Fruit fly (Drosophila melanogaster) whole organism, embryonic: ENCODE data around the gene CG15717.

Experiments
- Asciz ChIP-seq: fragments of 200-800 bp; sonication (Bioruptor generic); optimal IDR thresholded peaks from 2 replicates; lab custom pipeline; 2017; ENCODE audit warnings: missing biosample characterization, mild to moderate bottlenecking, missing genetic modification characterization, missing genetic modification reagents
- C15 ChIP-seq: fragments of 200-800 bp; sonication (Bioruptor generic); IDR thresholded peaks from 3 replicates; pipeline ENCODE4 v1.3.6; 2022; ENCODE audit warnings: missing biosample characterization, missing genetic modification characterization
- CG10431 ChIP-seq: fragments of 200-800 bp; sonication (Bioruptor generic); optimal IDR thresholded peaks from 3 replicates; lab custom pipeline; 2018; ENCODE audit warnings: missing biosample characterization, mild to moderate bottlenecking, missing genetic modification characterization
- CG10979 ChIP-seq: fragments of 200-800 bp; sonication (Bioruptor generic); optimal IDR thresholded peaks from 2 replicates; lab custom pipeline; 2018; ENCODE audit warnings: missing biosample characterization, mild to moderate bottlenecking, missing genetic modification characterization, moderate library complexity
- CG13287 ChIP-seq: fragments of 200-800 bp; sonication (Bioruptor generic); IDR thresholded peaks from 2 replicates; pipeline ENCODE4 v1.3.6; 2022; ENCODE audit warnings: missing biosample characterization, missing genetic modification characterization; ENCODE audit not compliant: partially characterized antibody
- CG14860 ChIP-seq: fragments of 200-800 bp; sonication (Bioruptor generic); IDR thresholded peaks from 3 replicates; pipeline ENCODE4 v1.3.6; 2022; ENCODE audit warnings: missing biosample characterization, missing genetic modification characterization; ENCODE audit not compliant: partially characterized antibody
- CG15601 ChIP-seq: fragments of 200-800 bp; sonication (Bioruptor generic); optimal IDR thresholded peaks from 3 replicates; lab custom pipeline; 2019; ENCODE audit warnings: missing biosample characterization, mild to moderate bottlenecking, missing genetic modification characterization, moderate library complexity
- CG17829 ChIP-seq: fragments of 200-800 bp; optimal IDR thresholded peaks from 2 replicates; lab custom pipeline; 2019; ENCODE audit warnings: missing biosample characterization, mild to moderate bottlenecking, missing genetic modification characterization, moderate library complexity
- CG2712 ChIP-seq: fragments of 200-800 bp; optimal IDR thresholded peaks from 3 replicates; lab custom pipeline; 2019; ENCODE audit warnings: missing biosample characterization, mild to moderate bottlenecking, missing genetic modification characterization, moderate library complexity
- CG3407 ChIP-seq: fragments of 200-800 bp; sonication (Bioruptor generic); optimal IDR thresholded peaks from 2 replicates; lab custom pipeline; 2018; ENCODE audit warnings: missing biosample characterization, mild to moderate bottlenecking, missing genetic modification characterization
- CG42726 ChIP-seq: fragments of 200-800 bp; sonication (Bioruptor generic); IDR thresholded peaks from 2 replicates; pipeline ENCODE4 v1.3.6; 2022; ENCODE audit warnings: missing biosample characterization, missing genetic modification characterization; ENCODE audit not compliant: partially characterized antibody
- CG43689 ChIP-seq: fragments of 200-800 bp; sonication (Bioruptor generic); IDR thresholded peaks from 2 replicates; pipeline ENCODE4 v1.3.6; 2022; ENCODE audit warnings: missing biosample characterization, missing genetic modification characterization
- CG4424 ChIP-seq: fragments of 200-800 bp; sonication (Bioruptor generic); optimal IDR thresholded peaks from 3 replicates; lab custom pipeline; 2016; ENCODE audit warnings: missing biosample characterization, missing genetic modification characterization
- CG6765 ChIP-seq: fragments of 200-800 bp; sonication (Bioruptor generic); optimal IDR thresholded peaks from 3 replicates; lab custom pipeline; 2017; ENCODE audit warnings: missing biosample characterization, mild to moderate bottlenecking, missing genetic modification characterization
- CG8944 ChIP-seq: fragments of 200-800 bp; sonication (Bioruptor generic); optimal IDR thresholded peaks from 3 replicates; lab custom pipeline; 2016; ENCODE audit warnings: missing biosample characterization, missing genetic modification characterization
- CG9215 ChIP-seq: fragments of 200-800 bp; sonication (Bioruptor generic); IDR thresholded peaks from 2 replicates; pipeline ENCODE4 v1.3.6; 2022; ENCODE audit warnings: missing biosample characterization, missing genetic modification characterization
- CG9817 ChIP-seq: fragments of 200-800 bp; sonication (Bioruptor generic); optimal IDR thresholded peaks from 2 replicates; lab custom pipeline; 2018; ENCODE audit warnings: missing biosample characterization, mild to moderate bottlenecking, missing genetic modification characterization, moderate library complexity
- Deaf1 ChIP-seq: fragments of 200-800 bp; optimal IDR thresholded peaks from 3 replicates; lab custom pipeline; 2019; ENCODE audit warnings: missing biosample characterization, mild to moderate bottlenecking, missing genetic modification characterization, moderate library complexity
- Dfd ChIP-seq, 2 experiments: fragments of >200 bp; optimal IDR thresholded peaks; 2 replicates each; lab custom pipeline; 2017; ENCODE audit warnings: missing biosample characterization in 2 of 2, missing genetic modification characterization in 2 of 2
- Elba2 ChIP-seq: fragments of 200-800 bp; sonication (Bioruptor generic); optimal IDR thresholded peaks from 3 replicates; lab custom pipeline; 2016; ENCODE audit warnings: missing biosample characterization, missing genetic modification characterization
- Gug ChIP-seq: fragments of 200-800 bp; sonication (Bioruptor generic); IDR thresholded peaks from 4 replicates; pipeline ENCODE4 v1.3.6; 2022; ENCODE audit warnings: missing biosample characterization, missing genetic modification characterization
- HLH4C ChIP-seq: fragments of 200-800 bp; sonication (Bioruptor generic); IDR thresholded peaks from 3 replicates; pipeline ENCODE4 v1.3.6; 2022; ENCODE audit warnings: missing biosample characterization, missing genetic modification characterization; ENCODE audit not compliant: partially characterized antibody
- MESR4 ChIP-seq: fragments of 200-800 bp; sonication (Bioruptor generic); optimal IDR thresholded peaks from 2 replicates; lab custom pipeline; 2018; ENCODE audit warnings: missing biosample characterization, mild to moderate bottlenecking, missing genetic modification characterization, moderate library complexity
- Med ChIP-seq: fragments of 200-800 bp; sonication (Bioruptor generic); peaks from one replicate; lab custom pipeline; 2016; ENCODE audit warnings: missing biosample characterization, missing genetic modification characterization, mild to moderate bottlenecking, inconsistent platforms, moderate library complexity
- Nf-YC ChIP-seq: fragments of 200-800 bp; optimal IDR thresholded peaks from 3 replicates; lab custom pipeline; 2019; ENCODE audit warnings: missing biosample characterization, mild to moderate bottlenecking, missing genetic modification characterization, moderate library complexity
- Optix ChIP-seq: fragments of 200-800 bp; sonication (Bioruptor generic); IDR thresholded peaks from 3 replicates; pipeline ENCODE4 v1.3.6; 2022; ENCODE audit warnings: missing biosample characterization, missing genetic modification characterization
- PHDP ChIP-seq: fragments of 200-800 bp; sonication (Bioruptor generic); optimal IDR thresholded peaks from 3 replicates; lab custom pipeline; 2018; ENCODE audit warnings: missing biosample characterization, mild to moderate bottlenecking, missing genetic modification characterization, moderate library complexity
- Pdp1 ChIP-seq, 2 experiments: fragments of 200-800 bp; sonication (Bioruptor generic); optimal IDR thresholded peaks; 3 replicates each; lab custom pipeline; 2016; ENCODE audit warnings: missing biosample characterization in 2 of 2, missing genetic modification characterization in 2 of 2, mild to moderate bottlenecking in 1 of 2, moderate library complexity in 1 of 2
- TFAM ChIP-seq: fragments of 200-800 bp; sonication (Bioruptor generic); optimal IDR thresholded peaks from 2 replicates; lab custom pipeline; 2017; ENCODE audit warnings: missing biosample characterization, missing genetic modification characterization, inconsistent platforms
- Xrp1 ChIP-seq: fragments of 200-800 bp; sonication (Bioruptor generic); IDR thresholded peaks from 2 replicates; pipeline ENCODE4 v1.3.6; 2022; ENCODE audit warnings: missing biosample characterization, missing genetic modification characterization
- ato ChIP-seq: fragments of 200-800 bp; sonication (Bioruptor generic); IDR thresholded peaks from 2 replicates; pipeline ENCODE4 v1.3.6; 2022; ENCODE audit warnings: missing biosample characterization, missing genetic modification characterization; ENCODE audit not compliant: partially characterized antibody
- bab2 ChIP-seq: fragments of 200-800 bp; sonication (Bioruptor generic); optimal IDR thresholded peaks from 2 replicates; lab custom pipeline; 2016; ENCODE audit warnings: missing biosample characterization, missing genetic modification characterization
- btn ChIP-seq: fragments of 200-800 bp; sonication (Bioruptor generic); optimal IDR thresholded peaks from 2 replicates; lab custom pipeline; 2016; ENCODE audit warnings: missing biosample characterization, missing genetic modification characterization
- cas ChIP-seq: fragments of 200-800 bp; sonication (Bioruptor generic); IDR thresholded peaks from 2 replicates; pipeline ENCODE4 v1.3.6; 2022; ENCODE audit warnings: missing biosample characterization, missing genetic modification characterization
- cg ChIP-seq: fragments of 200-800 bp; sonication (Bioruptor generic); optimal IDR thresholded peaks from 3 replicates; lab custom pipeline; 2019; ENCODE audit warnings: missing biosample characterization, mild to moderate bottlenecking, missing genetic modification characterization, moderate library complexity
- dan ChIP-seq: fragments of 200-800 bp; sonication (Bioruptor generic); IDR thresholded peaks from 2 replicates; pipeline ENCODE4 v1.3.6; 2022; ENCODE audit warnings: missing biosample characterization, missing genetic modification characterization
- gro ChIP-seq: fragments of 200-800 bp; sonication (Bioruptor generic); optimal IDR thresholded peaks from 2 replicates; lab custom pipeline; 2016; ENCODE audit warnings: missing biosample characterization, missing genetic modification characterization
- her ChIP-seq: fragments of 200-800 bp; sonication (Bioruptor generic); optimal IDR thresholded peaks from 2 replicates; lab custom pipeline; 2016; ENCODE audit warnings: missing biosample characterization, missing genetic modification characterization
- maf-S ChIP-seq: fragments of 200-800 bp; sonication (Bioruptor generic); optimal IDR thresholded peaks from 2 replicates; lab custom pipeline; 2016; ENCODE audit warnings: missing biosample characterization, missing genetic modification characterization
- mld ChIP-seq: fragments of 200-800 bp; sonication (Bioruptor generic); IDR thresholded peaks from 3 replicates; pipeline ENCODE4 v1.3.6; 2022; ENCODE audit warnings: missing biosample characterization, missing genetic modification characterization; ENCODE audit not compliant: partially characterized antibody
- oc ChIP-seq: fragments of 200-800 bp; sonication (Bioruptor generic); optimal IDR thresholded peaks from 2 replicates; lab custom pipeline; 2018; ENCODE audit warnings: missing biosample characterization, mild to moderate bottlenecking, missing genetic modification characterization, moderate library complexity
- onecut ChIP-seq: fragments of 200-800 bp; sonication (Bioruptor generic); IDR thresholded peaks from 2 replicates; pipeline ENCODE4 v1.3.6; 2022; ENCODE audit warnings: missing biosample characterization, missing genetic modification characterization
- phol ChIP-seq: fragments of 200-800 bp; sonication (Bioruptor generic); optimal IDR thresholded peaks from 3 replicates; lab custom pipeline; 2018; ENCODE audit warnings: missing biosample characterization, mild to moderate bottlenecking, missing genetic modification characterization, moderate library complexity
- run ChIP-seq: fragments of 200-800 bp; sonication (Bioruptor generic); optimal IDR thresholded peaks from 3 replicates; lab custom pipeline; 2018; ENCODE audit warnings: missing biosample characterization, mild to moderate bottlenecking, missing genetic modification characterization
- sens-2 ChIP-seq: fragments of 200-800 bp; sonication (Bioruptor generic); IDR thresholded peaks from 2 replicates; pipeline ENCODE4 v1.3.6; 2022; ENCODE audit warnings: missing biosample characterization, missing genetic modification characterization
- sna ChIP-seq: fragments of 200-800 bp; sonication (Bioruptor generic); IDR thresholded peaks from 2 replicates; pipeline ENCODE4 v1.3.6; 2022; ENCODE audit warnings: missing biosample characterization, missing genetic modification characterization; ENCODE audit not compliant: partially characterized antibody
- stc ChIP-seq: fragments of 200-800 bp; sonication (Bioruptor generic); IDR thresholded peaks from 2 replicates; pipeline ENCODE4 v1.3.6; 2022; ENCODE audit warnings: missing biosample characterization, missing genetic modification characterization
- trem ChIP-seq: fragments of 200-800 bp; optimal IDR thresholded peaks from 3 replicates; lab custom pipeline; 2019; ENCODE audit warnings: missing biosample characterization, mild to moderate bottlenecking, missing genetic modification characterization, moderate library complexity
- vfl ChIP-seq: fragments of 200-800 bp; sonication (Bioruptor generic); optimal IDR thresholded peaks from 2 replicates; lab custom pipeline; 2016; ENCODE audit warnings: missing biosample characterization, missing genetic modification characterization
- z ChIP-seq: fragments of 200-800 bp; sonication (Bioruptor generic); IDR thresholded peaks from 3 replicates; pipeline ENCODE4 v1.3.6; 2022; ENCODE audit warnings: missing biosample characterization, missing genetic modification characterization

The CG15717 gene

dm6 chrX:13159481-13159880 is 30.7 kb downstream of the CG15717 start, which contains the start of the genes Bap60 and CG12096 (continued):
- TF ChIP-seq Pdp1 (GFP tag; optimal IDR thresholded peaks at IDR 0.05; lab: Kevin White, UChicago): peak in 1 of 2 experiments; percentile 82
- TF ChIP-seq onecut (GFP tag; lab: Robert Waterston, UW): 0 out of 2 replicates have a peak, but pooled peaks have one; percentile 18
- peak; percentile 39; the same call in 1 of the 2 replicates for TF ChIP-seq cas (GFP tag; lab: Robert Waterston, UW)
- TF ChIP-seq Elba2 (GFP tag; lab: Kevin White, UChicago): peak; percentile 82
- TF ChIP-seq PHDP (tag; lab: Kevin White, UChicago): peak; percentile 69
- peak; percentile 80 for TF ChIP-seq CG9215
- peak; percentile 47; the same call in 1 of the 2 replicates for TF ChIP-seq Xrp1 (GFP tag; lab: Robert Waterston, UW)
- TF ChIP-seq gro (GFP tag; lab: Kevin White, UChicago): peak; percentile 86
- TF ChIP-seq dan (GFP tag; lab: Robert Waterston, UW): no peak
- peak; percentile 95 for TF ChIP-seq CG13287 (GFP tag; lab: Robert Waterston, UW)
- no peak for TF ChIP-seq Deaf1 (tag; lab: Kevin White, UChicago)
- peak; percentile 94 for TF ChIP-seq CG14860 (GFP tag; lab: Robert Waterston, UW)
- peak; percentile 85 for TF ChIP-seq CG9817 (tag; lab: Kevin White, UChicago)
- TF ChIP-seq CG3407 (GFP tag; lab: Kevin White, UChicago): no peak
- peak; percentile 73 for TF ChIP-seq CG8944 (GFP tag; lab: Kevin White, UChicago)
- TF ChIP-seq trem: peak; percentile 86
- TF ChIP-seq HLH4C (GFP tag; lab: Robert Waterston, UW): peak; percentile 94
- TF ChIP-seq run (tag; lab: Kevin White, UChicago): no peak
- TF ChIP-seq maf-S (GFP tag; lab: Kevin White, UChicago): peak; percentile 81
- TF ChIP-seq CG17829 (tag; lab: Kevin White, UChicago): peak; percentile 79
- peak; percentile 51 for TF ChIP-seq CG4424 (GFP tag; lab: Kevin White, UChicago)
- TF ChIP-seq Asciz: no peak
- no peak for TF ChIP-seq CG6765 (GFP tag; lab: Kevin White, UChicago)
- no peak for TF ChIP-seq sens-2 (GFP tag; lab: Robert Waterston, UW)
- peak; percentile 43 for TF ChIP-seq CG42726 (GFP tag; lab: Robert Waterston, UW)
- no peak for TF ChIP-seq oc (tag; lab: Kevin White, UChicago)
- TF ChIP-seq TFAM: no peak
- TF ChIP-seq CG15601 (tag; lab: Kevin White, UChicago): peak; percentile 76
- peak; percentile 95 for TF ChIP-seq sna (GFP tag; lab: Robert Waterston, UW)
- TF ChIP-seq Gug (GFP tag; lab: Robert Waterston, UW): peak; percentile 59; the same call in 2 of the 4 replicates
- no peak for TF ChIP-seq C15
- peak; percentile 66 for TF ChIP-seq her (GFP tag; lab: Kevin White, UChicago)
- peak; percentile 99 for TF ChIP-seq phol
- TF ChIP-seq bab2 (GFP tag; lab: Kevin White, UChicago): peak; percentile 81
- no peak for TF ChIP-seq z (GFP tag; lab: Robert Waterston, UW)
- TF ChIP-seq MESR4 (GFP tag; lab: Kevin White, UChicago): no peak
- TF ChIP-seq Optix (GFP tag; lab: Robert Waterston, UW): peak; percentile 13; the same call in 1 of the 3 replicates
- 0 out of 2 replicates have a peak, but pooled peaks have one; percentile 64 for TF ChIP-seq ato (GFP tag; lab: Robert Waterston, UW)
- TF ChIP-seq vfl (GFP tag; lab: Kevin White, UChicago): peak; percentile 71
- peak; percentile 65 for TF ChIP-seq cg
- no peak for TF ChIP-seq Dfd (GFP tag; optimal IDR thresholded peaks at IDR 0.05; lab: Kevin White, UChicago)
- peak; percentile 88; the same call in 2 of the 3 replicates for TF ChIP-seq mld (GFP tag; lab: Robert Waterston, UW)
- peak; percentile 34 for TF ChIP-seq btn (GFP tag; lab: Kevin White, UChicago)
- no peak for TF ChIP-seq CG43689
- peak; percentile 82 for TF ChIP-seq CG2712 (tag; lab: Kevin White, UChicago)
- peak; percentile 98 for TF ChIP-seq Med (GFP tag; lab: Kevin White, UChicago)
- no peak for TF ChIP-seq stc (GFP tag; lab: Robert Waterston, UW)
- TF ChIP-seq CG10979 (tag; lab: Kevin White, UChicago): peak; percentile 68
- TF ChIP-seq CG10431 (GFP tag; lab: Kevin White, UChicago): peak; percentile 17
- TF ChIP-seq Nf-YC (tag; lab: Kevin White, UChicago): peak; percentile 76
